Worm (Caenorhabditis elegans): ENCODE data around the gene dct-16.

DNA sequence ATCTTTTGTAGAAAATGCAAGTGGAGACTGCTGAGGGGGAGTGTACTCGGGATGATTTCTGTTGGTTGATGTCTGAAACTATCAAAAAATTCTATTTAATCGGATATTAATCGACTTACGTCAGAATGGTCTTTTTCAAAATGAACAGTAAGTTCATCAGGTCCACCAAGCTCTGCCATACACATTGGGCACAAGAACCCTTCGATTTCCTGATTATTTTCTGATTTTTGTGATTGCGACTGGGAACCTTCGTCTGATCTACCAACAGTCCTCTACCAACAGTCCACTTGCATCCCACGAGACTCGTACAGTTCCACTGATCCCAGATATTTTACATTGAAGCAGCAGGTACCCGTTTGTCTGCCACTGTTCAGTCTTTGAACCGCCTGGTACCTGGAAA, 23.8 kb downstream of the dct-16 start:
- TF ChIP-seq zfp-2 (tag; optimal IDR thresholded peaks at IDR 0.05): no peak
- no peak for TF ChIP-seq lir-3 (tag; optimal IDR thresholded peaks at IDR 0.05)
- no peak for TF ChIP-seq unc-130 (GFP tag; optimal IDR thresholded peaks at IDR 0.05)
- TF ChIP-seq daf-8 (GFP tag; IDR thresholded peaks at IDR 0.05): no peak
- TF ChIP-seq lin-39 (tag; optimal IDR thresholded peaks at IDR 0.05): no peak
- TF ChIP-seq ama-1 (optimal IDR thresholded peaks at IDR 0.05): no peak
- TF ChIP-seq Y48G9A.11 (GFP tag; IDR thresholded peaks at IDR 0.05): no peak
- peak; percentile 92 for TF ChIP-seq aha-1 (tag)
- no peak for TF ChIP-seq egl-27 (tag; optimal IDR thresholded peaks at IDR 0.05)
- no peak for TF ChIP-seq nhr-102 (tag; optimal IDR thresholded peaks at IDR 0.05)

All from whole organism, L4 larva.